Worm (Caenorhabditis elegans): Measurements from ENCODE around the gene C10A4.7.

ce11 chrX:7424813-7425212 is 9.5 kb upstream of the C10A4.7 start, which contains the start of gene mnm-2:
- no peak for TF ChIP-seq K02D7.2 (tag; optimal IDR thresholded peaks at IDR 0.05)
- no peak for TF ChIP-seq T23F11.4 (GFP tag; optimal IDR thresholded peaks at IDR 0.05)
- no peak for TF ChIP-seq tbx-7 (tag; optimal IDR thresholded peaks at IDR 0.05)
- TF ChIP-seq nhr-11 (tag; optimal IDR thresholded peaks at IDR 0.05), result no peak
- TF ChIP-seq pqm-1 (tag; optimal IDR thresholded peaks at IDR 0.05), result no peak
- TF ChIP-seq ceh-45 (GFP tag; IDR thresholded peaks at IDR 0.05), result no peak
- no peak for TF ChIP-seq madf-2 (tag; optimal IDR thresholded peaks at IDR 0.05)
- no peak for TF ChIP-seq ztf-16 (tag; optimal IDR thresholded peaks at IDR 0.05)
- no peak for TF ChIP-seq hlh-30 (tag; optimal IDR thresholded peaks at IDR 0.05; ENCODE audit: insufficient read depth)
- no peak for TF ChIP-seq F13H6.1 (tag; optimal IDR thresholded peaks at IDR 0.05)
- TF ChIP-seq pha-4 (tag; optimal IDR thresholded peaks at IDR 0.05), result no peak
- TF ChIP-seq pat-9 (tag; optimal IDR thresholded peaks at IDR 0.05), result no peak
- TF ChIP-seq ceh-48 (tag; optimal IDR thresholded peaks at IDR 0.05), result no peak
- TF ChIP-seq ceh-9 (tag; optimal IDR thresholded peaks at IDR 0.05), result no peak
